Fruit fly (Drosophila melanogaster) whole organism, embryonic: ENCODE results near the gene CG14013.
A peak's percentile ranks its signal among the peaks of the same experiment; 100 is the strongest.

Experiments used
- Atf6 ChIP-seq: fragments of 200-800 bp; sonication (Bioruptor generic); IDR thresholded peaks from 2 replicates; pipeline ENCODE4 v1.3.6; 2022; ENCODE audit warnings: missing biosample characterization, missing genetic modification characterization
- CG10654 ChIP-seq: fragments of 200-800 bp; sonication (Bioruptor generic); optimal IDR thresholded peaks from 2 replicates; lab custom pipeline; 2016; ENCODE audit warnings: missing biosample characterization, missing genetic modification characterization
- CG12104 ChIP-seq: fragments of 200-800 bp; sonication (Bioruptor generic); optimal IDR thresholded peaks from 3 replicates; lab custom pipeline; 2016; ENCODE audit warnings: missing biosample characterization, missing genetic modification characterization
- CG12299 ChIP-seq: fragments of 200-800 bp; sonication (Bioruptor generic); optimal IDR thresholded peaks from 2 replicates; lab custom pipeline; 2018; ENCODE audit warnings: missing biosample characterization, mild to moderate bottlenecking, missing genetic modification characterization
- CG12391 ChIP-seq: fragments of 200-800 bp; sonication (Bioruptor generic); optimal IDR thresholded peaks from 3 replicates; lab custom pipeline; 2018; ENCODE audit warnings: missing biosample characterization, mild to moderate bottlenecking, missing genetic modification characterization, moderate library complexity
- CG13424 ChIP-seq: fragments of 200-800 bp; sonication (Bioruptor generic); optimal IDR thresholded peaks from 2 replicates; lab custom pipeline; 2019; ENCODE audit warnings: missing biosample characterization, mild to moderate bottlenecking, missing genetic modification characterization, moderate library complexity
- CG14710 ChIP-seq: fragments of 200-800 bp; sonication (Bioruptor generic); optimal IDR thresholded peaks from 3 replicates; lab custom pipeline; 2019; ENCODE audit warnings: missing biosample characterization, mild to moderate bottlenecking, missing genetic modification characterization, moderate library complexity
- CG15696 ChIP-seq: fragments of 200-800 bp; sonication (Bioruptor generic); optimal IDR thresholded peaks from 2 replicates; lab custom pipeline; 2019; ENCODE audit warnings: missing biosample characterization, mild to moderate bottlenecking, missing genetic modification characterization, moderate library complexity
- CG16779 ChIP-seq: fragments of 200-800 bp; sonication (Bioruptor generic); IDR thresholded peaks from 2 replicates; pipeline ENCODE4 v1.3.6; 2022; ENCODE audit warnings: missing biosample characterization, missing genetic modification characterization
- CG16813 ChIP-seq: fragments of 200-800 bp; sonication (Bioruptor generic); IDR thresholded peaks from 3 replicates; pipeline ENCODE4 v1.3.6; 2022; ENCODE audit warnings: missing biosample characterization, missing genetic modification characterization; ENCODE audit not compliant: partially characterized antibody
- CG30403 ChIP-seq: fragments of 200-800 bp; sonication (Bioruptor generic); optimal IDR thresholded peaks from 3 replicates; lab custom pipeline; 2016; ENCODE audit warnings: missing biosample characterization, missing genetic modification characterization
- CG3281 ChIP-seq: fragments of 200-800 bp; sonication (Bioruptor generic); optimal IDR thresholded peaks from 3 replicates; lab custom pipeline; 2017; ENCODE audit warnings: missing biosample characterization, mild to moderate bottlenecking, missing genetic modification characterization
- CG34422 ChIP-seq: fragments of 200-800 bp; sonication (Bioruptor generic); IDR thresholded peaks from 3 replicates; pipeline ENCODE4 v1.3.6; 2022; ENCODE audit warnings: missing biosample characterization, missing genetic modification characterization
- CG4617 ChIP-seq: fragments of 200-800 bp; sonication (Bioruptor generic); optimal IDR thresholded peaks from 3 replicates; lab custom pipeline; 2016; ENCODE audit warnings: missing biosample characterization, missing genetic modification characterization, borderline replicate concordance
- CG9932 ChIP-seq: fragments of 200-800 bp; sonication (Bioruptor generic); IDR thresholded peaks from 2 replicates; pipeline ENCODE4 v1.3.6; 2022; ENCODE audit warnings: missing biosample characterization, missing genetic modification characterization
- Dip3 ChIP-seq: fragments of 200-800 bp; sonication (Bioruptor generic); optimal IDR thresholded peaks from 3 replicates; lab custom pipeline; 2016; ENCODE audit warnings: missing biosample characterization, missing genetic modification characterization
- ERR ChIP-seq: fragments of 200-800 bp; sonication (Bioruptor generic); optimal IDR thresholded peaks from 2 replicates; lab custom pipeline; 2016; ENCODE audit warnings: missing biosample characterization, missing genetic modification characterization
- Fer2 ChIP-seq: fragments of 200-800 bp; sonication (Bioruptor generic); optimal IDR thresholded peaks from 2 replicates; lab custom pipeline; 2018; ENCODE audit warnings: missing biosample characterization, mild to moderate bottlenecking, missing genetic modification characterization, moderate library complexity
- HHEX ChIP-seq: fragments of 200-800 bp; sonication (Bioruptor generic); optimal IDR thresholded peaks from 3 replicates; lab custom pipeline; 2017; ENCODE audit warnings: missing biosample characterization, mild to moderate bottlenecking, missing genetic modification characterization, missing genetic modification reagents
- HmgZ ChIP-seq: fragments of 200-800 bp; sonication (Bioruptor generic); optimal IDR thresholded peaks from 2 replicates; lab custom pipeline; 2018; ENCODE audit warnings: missing biosample characterization, mild to moderate bottlenecking, missing genetic modification characterization
- Hmx ChIP-seq: fragments of 200-800 bp; sonication (Bioruptor generic); optimal IDR thresholded peaks from 2 replicates; lab custom pipeline; 2016; ENCODE audit warnings: missing biosample characterization, missing genetic modification characterization
- Hsf ChIP-seq: fragments of 200-800 bp; sonication (Bioruptor generic); optimal IDR thresholded peaks from 3 replicates; lab custom pipeline; 2016; ENCODE audit warnings: missing biosample characterization, missing genetic modification characterization
- Mad ChIP-seq: fragments of 200-800 bp; sonication (Bioruptor generic); optimal IDR thresholded peaks from 2 replicates; lab custom pipeline; 2016; ENCODE audit warnings: missing biosample characterization, missing genetic modification characterization
- Max ChIP-seq: fragments of 200-800 bp; sonication (Bioruptor generic); optimal IDR thresholded peaks from 2 replicates; lab custom pipeline; 2016; ENCODE audit warnings: missing biosample characterization, mild to moderate bottlenecking, missing genetic modification characterization
- Meics ChIP-seq: fragments of 200-800 bp; sonication (Bioruptor generic); optimal IDR thresholded peaks from 2 replicates; lab custom pipeline; 2017; ENCODE audit warnings: missing biosample characterization, mild to moderate bottlenecking, missing genetic modification characterization
- Myb ChIP-seq: fragments of 200-800 bp; sonication (Bioruptor generic); optimal IDR thresholded peaks from 2 replicates; lab custom pipeline; 2016; ENCODE audit warnings: missing biosample characterization, missing genetic modification characterization
- Sox102F ChIP-seq: fragments of 200-800 bp; sonication (Bioruptor generic); optimal IDR thresholded peaks from 2 replicates; lab custom pipeline; 2018; ENCODE audit warnings: missing biosample characterization, mild to moderate bottlenecking, missing genetic modification characterization, moderate library complexity
- Sry-δ ChIP-seq: fragments of 200-800 bp; sonication (Bioruptor generic); optimal IDR thresholded peaks from 2 replicates; lab custom pipeline; 2016; ENCODE audit warnings: missing biosample characterization, missing genetic modification characterization
- Xbp1 ChIP-seq: fragments of 200-800 bp; sonication (Bioruptor generic); optimal IDR thresholded peaks from 3 replicates; lab custom pipeline; 2016; ENCODE audit warnings: missing biosample characterization, mild to moderate bottlenecking, missing genetic modification characterization
- cas ChIP-seq: fragments of 200-800 bp; sonication (Bioruptor generic); IDR thresholded peaks from 2 replicates; pipeline ENCODE4 v1.3.6; 2022; ENCODE audit warnings: missing biosample characterization, missing genetic modification characterization
- crp ChIP-seq, 2 experiments: fragments of 200-800 bp; sonication (Bioruptor generic); optimal IDR thresholded peaks; 2 replicates in 1 of 2; 3 replicates in 1 of 2; lab custom pipeline; 2017; ENCODE audit warnings: missing biosample characterization in 2 of 2, missing genetic modification characterization in 2 of 2, mild to moderate bottlenecking in 1 of 2, moderate library complexity in 1 of 2
- dimm ChIP-seq: fragments of 200-800 bp; sonication (Bioruptor generic); IDR thresholded peaks from 2 replicates; pipeline ENCODE4 v1.3.6; 2022; ENCODE audit warnings: missing biosample characterization, missing genetic modification characterization
- dpn ChIP-seq, 2 experiments: fragments of 200-800 bp; sonication (Bioruptor generic); optimal IDR thresholded peaks; 3 replicates each; lab custom pipeline; 2016; ENCODE audit warnings: missing biosample characterization in 2 of 2, missing genetic modification characterization in 2 of 2
- dysf ChIP-seq: fragments of 200-800 bp; sonication (Bioruptor generic); IDR thresholded peaks from 3 replicates; pipeline ENCODE4 v1.3.6; 2022; ENCODE audit warnings: missing biosample characterization, missing genetic modification characterization
- ftz-f1 ChIP-seq: fragments of 200-800 bp; sonication (Bioruptor generic); optimal IDR thresholded peaks from 2 replicates; lab custom pipeline; 2016; ENCODE audit warnings: missing biosample characterization, missing genetic modification characterization
- gem ChIP-seq: fragments of 200-800 bp; sonication (Bioruptor generic); optimal IDR thresholded peaks from 2 replicates; lab custom pipeline; 2019; ENCODE audit warnings: missing biosample characterization, mild to moderate bottlenecking, missing genetic modification characterization, moderate library complexity
- hbn ChIP-seq: fragments of 200-800 bp; sonication (Bioruptor generic); IDR thresholded peaks from 2 replicates; pipeline ENCODE4 v1.3.6; 2022; ENCODE audit warnings: missing biosample characterization, missing genetic modification characterization; ENCODE audit not compliant: partially characterized antibody
- hth ChIP-seq: fragments of >200 bp; optimal IDR thresholded peaks from 2 replicates; lab custom pipeline; 2017; ENCODE audit warnings: inconsistent platforms
- jumu ChIP-seq: fragments of 200-800 bp; sonication (Bioruptor generic); optimal IDR thresholded peaks from 3 replicates; lab custom pipeline; 2016; ENCODE audit warnings: missing biosample characterization, missing genetic modification characterization
- knrl ChIP-seq: fragments of 200-800 bp; sonication (Bioruptor generic); IDR thresholded peaks from 3 replicates; pipeline ENCODE4 v1.3.6; 2022; ENCODE audit warnings: missing biosample characterization, missing genetic modification characterization; ENCODE audit not compliant: partially characterized antibody
- lov ChIP-seq, 2 experiments: fragments of 200-800 bp in 1 of 2; fragments of >200 bp in 1 of 2; sonication (Bioruptor generic) in 1 of 2; IDR thresholded peaks in 1 of 2; optimal IDR thresholded peaks in 1 of 2; 2 replicates in 1 of 2; 3 replicates in 1 of 2; pipeline versions ENCODE4 v1.3.6 to Lab custom; 2017 to 2022; ENCODE audit warnings: missing biosample characterization in 1 of 2, missing genetic modification characterization in 1 of 2
- mld ChIP-seq: fragments of 200-800 bp; sonication (Bioruptor generic); IDR thresholded peaks from 3 replicates; pipeline ENCODE4 v1.3.6; 2022; ENCODE audit warnings: missing biosample characterization, missing genetic modification characterization; ENCODE audit not compliant: partially characterized antibody
- nerfin-2 ChIP-seq: fragments of 200-800 bp; sonication (Bioruptor generic); IDR thresholded peaks from 2 replicates; pipeline ENCODE4 v1.3.6; 2022; ENCODE audit warnings: missing biosample characterization, missing genetic modification characterization; ENCODE audit not compliant: partially characterized antibody
- nmo ChIP-seq: fragments of 200-800 bp; sonication (Bioruptor generic); optimal IDR thresholded peaks from 2 replicates; lab custom pipeline; 2018; ENCODE audit warnings: missing biosample characterization, mild to moderate bottlenecking, missing genetic modification characterization, moderate library complexity
- pho ChIP-seq: fragments of 200-800 bp; sonication (Bioruptor generic); optimal IDR thresholded peaks from 2 replicates; lab custom pipeline; 2016; ENCODE audit warnings: missing biosample characterization, missing genetic modification characterization
- ranshi ChIP-seq: fragments of 200-800 bp; sonication (Bioruptor generic); IDR thresholded peaks from 2 replicates; pipeline ENCODE4 v1.3.6; 2022; ENCODE audit warnings: missing biosample characterization, missing genetic modification characterization
- ssp ChIP-seq: fragments of 200-800 bp; sonication (Bioruptor generic); IDR thresholded peaks from 2 replicates; pipeline ENCODE4 v1.3.6; 2022; ENCODE audit warnings: missing biosample characterization, missing genetic modification characterization
- wdn ChIP-seq: fragments of 200-800 bp; sonication (Bioruptor generic); IDR thresholded peaks from 2 replicates; pipeline ENCODE4 v1.3.6; 2022; ENCODE audit warnings: missing biosample characterization, missing genetic modification characterization
- zen ChIP-seq: fragments of 200-800 bp; sonication (Bioruptor generic); optimal IDR thresholded peaks from 3 replicates; lab custom pipeline; 2018; ENCODE audit warnings: missing biosample characterization, mild to moderate bottlenecking, missing genetic modification characterization, moderate library complexity

Gene CG14013

dm6 chr2L:5541935-5542685 is 11.5 kb downstream of the CG14013 start, which contains the start of the genes Hel25E and Lam (continued):
- no peak for TF ChIP-seq zen (tag; lab: Kevin White, UChicago)
- peak; percentile 43 for TF ChIP-seq Myb
- no peak for TF ChIP-seq gem (tag; lab: Kevin White, UChicago)
- no peak for TF ChIP-seq HHEX
- no peak for TF ChIP-seq Xbp1 (GFP tag; lab: Kevin White, UChicago)
- peak; percentile 12 for TF ChIP-seq CG30403 (GFP tag; lab: Kevin White, UChicago)
- no peak for TF ChIP-seq ftz-f1 (GFP tag; lab: Kevin White, UChicago)
- TF ChIP-seq jumu (GFP tag; lab: Kevin White, UChicago) = peak; percentile 26
- no peak for TF ChIP-seq Hmx
- TF ChIP-seq CG13424 (tag; lab: Kevin White, UChicago) = no peak
- no peak for TF ChIP-seq dimm (GFP tag; lab: Robert Waterston, UW)
- TF ChIP-seq CG14710 = peak; percentile 79
- TF ChIP-seq mld (GFP tag; lab: Robert Waterston, UW) = peak; percentile 59; the same call in 1 of the 3 replicates
- TF ChIP-seq ssp (GFP tag; lab: Robert Waterston, UW) = no peak
- peak; percentile 19 for TF ChIP-seq CG4617 (GFP tag; lab: Kevin White, UChicago)
- TF ChIP-seq Fer2 (tag; lab: Kevin White, UChicago) = no peak
- no peak for TF ChIP-seq CG16779
- TF ChIP-seq CG9932 (GFP tag; lab: Robert Waterston, UW) = peak; percentile 35; the same call in 1 of the 2 replicates
- no peak for TF ChIP-seq Meics
- peak; percentile 78 for TF ChIP-seq nerfin-2 (GFP tag; lab: Robert Waterston, UW)
- TF ChIP-seq hth (lab: Kevin White, UChicago) = no peak
- TF ChIP-seq Mad (GFP tag; lab: Kevin White, UChicago) = peak; percentile 42
- TF ChIP-seq CG10654 = no peak
- TF ChIP-seq CG12104 (GFP tag; lab: Kevin White, UChicago) = peak; percentile 9
- TF ChIP-seq CG15696 (tag; lab: Kevin White, UChicago) = no peak
- TF ChIP-seq Sry-δ (GFP tag; lab: Kevin White, UChicago) = peak; percentile 88
- no peak for TF ChIP-seq ERR
- TF ChIP-seq Sox102F (GFP tag; lab: Kevin White, UChicago) = no peak
- no peak for TF ChIP-seq ranshi (GFP tag; lab: Robert Waterston, UW)
- peak; percentile 88 for TF ChIP-seq CG16813 (GFP tag; lab: Robert Waterston, UW)
- peak; percentile 58 for TF ChIP-seq HmgZ (tag; lab: Kevin White, UChicago)
- peak; percentile 63 for TF ChIP-seq CG12391 (tag; lab: Kevin White, UChicago)
- peak in 1 of 2 experiments; percentile 21 for TF ChIP-seq crp (GFP tag; optimal IDR thresholded peaks at IDR 0.05; lab: Kevin White, UChicago)
- peak; percentile 90 for TF ChIP-seq hbn (GFP tag; lab: Robert Waterston, UW)
- TF ChIP-seq nmo (GFP tag; lab: Kevin White, UChicago) = peak; percentile 75
- no peak for TF ChIP-seq dysf (GFP tag; lab: Robert Waterston, UW)
- no peak for TF ChIP-seq CG3281 (GFP tag; lab: Kevin White, UChicago)
- TF ChIP-seq Hsf (GFP tag; lab: Kevin White, UChicago) = no peak
- no peak for TF ChIP-seq wdn
- TF ChIP-seq Atf6 (GFP tag; lab: Robert Waterston, UW) = no peak
- TF ChIP-seq Dip3 (GFP tag; lab: Kevin White, UChicago) = no peak
- TF ChIP-seq lov (optimal IDR thresholded peaks at IDR 0.05; lab: Kevin White, UChicago) = no peak
- no peak for TF ChIP-seq lov (GFP tag; IDR thresholded peaks at IDR 0.05; lab: Robert Waterston, UW)
- no peak for TF ChIP-seq cas (GFP tag; lab: Robert Waterston, UW)
- no peak for TF ChIP-seq CG12299 (tag; lab: Kevin White, UChicago)
- no peak for TF ChIP-seq pho (GFP tag; lab: Kevin White, UChicago)
- TF ChIP-seq knrl (GFP tag; lab: Robert Waterston, UW) = peak; percentile 89
- peak; percentile 79; the same call in 1 of the 3 replicates for TF ChIP-seq CG34422 (GFP tag; lab: Robert Waterston, UW)
- peak in 1 of 2 experiments; percentile 11 for TF ChIP-seq dpn (GFP tag; optimal IDR thresholded peaks at IDR 0.05; lab: Kevin White, UChicago)
- TF ChIP-seq Max (GFP tag; lab: Kevin White, UChicago) = no peak
